Fruit fly (Drosophila melanogaster): ENCODE measurements around the gene CG6321.

CG6321 gene

dm6 chr3L:11070372-11070854, 9.4 kb upstream of the CG6321 start, which contains the start of gene Mocs1 (continued):
- TF ChIP-seq inv (GFP tag; IDR thresholded peaks at IDR 0.05; ENCODE audit: partially characterized antibody) (no peak), Hr3 (GFP tag; optimal IDR thresholded peaks at IDR 0.05) (no peak), schlank (tag; optimal IDR thresholded peaks at IDR 0.05) (no peak), ato (GFP tag; IDR thresholded peaks at IDR 0.05; ENCODE audit: partially characterized antibody) (no peak), CG4820 (GFP tag; optimal IDR thresholded peaks at IDR 0.05) (no peak), CG9437 (GFP tag; optimal IDR thresholded peaks at IDR 0.05) (peak; percentile 1), ham (GFP tag; IDR thresholded peaks at IDR 0.05) (no peak), CG4360 (GFP tag; IDR thresholded peaks at IDR 0.05) (no peak), bab2 (GFP tag; optimal IDR thresholded peaks at IDR 0.05) (no peak), sqz (GFP tag; optimal IDR thresholded peaks at IDR 0.05) (no peak), CG30431 (GFP tag; optimal IDR thresholded peaks at IDR 0.05) (no peak), CG10654 (GFP tag; optimal IDR thresholded peaks at IDR 0.05) (no peak), Antp (GFP tag; optimal IDR thresholded peaks at IDR 0.05) (no peak), CG2678 (tag; optimal IDR thresholded peaks at IDR 0.05) (peak; percentile 7), fd3F (GFP tag; optimal IDR thresholded peaks at IDR 0.05) (no peak), CG10267 (tag; optimal IDR thresholded peaks at IDR 0.05) (peak; percentile 24), ac (GFP tag; optimal IDR thresholded peaks at IDR 0.05) (no peak), Xrp1 (GFP tag; IDR thresholded peaks at IDR 0.05) (peak; percentile 28; the same call in 1 of the 2 replicates), bbx (GFP tag; IDR thresholded peaks at IDR 0.05; ENCODE audit: partially characterized antibody) (no peak), Drgx (GFP tag; IDR thresholded peaks at IDR 0.05) (peak; percentile 53), crol (GFP tag; IDR thresholded peaks at IDR 0.05) (peak; percentile 96), mld (GFP tag; IDR thresholded peaks at IDR 0.05; ENCODE audit: partially characterized antibody) (no peak), Mrtf (GFP tag; IDR thresholded peaks at IDR 0.05) (peak; percentile 13; the same call in 1 of the 3 replicates), Fer3 (tag; optimal IDR thresholded peaks at IDR 0.05) (no peak), CG11085 (GFP tag; IDR thresholded peaks at IDR 0.05) (peak; percentile 20; the same call in 1 of the 2 replicates), ttk (GFP tag; IDR thresholded peaks at IDR 0.05) (peak; percentile 26; the same call in 1 of the 2 replicates), Fer1 (GFP tag; optimal IDR thresholded peaks at IDR 0.05) (peak; percentile 41), CG1529 (GFP tag; optimal IDR thresholded peaks at IDR 0.05) (no peak), tgo (GFP tag; IDR thresholded peaks at IDR 0.05) (no peak; the same call in 2 of the 3 replicates), CG6854 (GFP tag; optimal IDR thresholded peaks at IDR 0.05) (no peak), CG7271 (tag; optimal IDR thresholded peaks at IDR 0.05) (no peak), cad (GFP tag; optimal IDR thresholded peaks at IDR 0.05) (no peak), Xbp1 (GFP tag; optimal IDR thresholded peaks at IDR 0.05) (no peak), Sin3A (optimal IDR thresholded peaks at IDR 0.05) (no peak), Pdp1 (GFP tag; optimal IDR thresholded peaks at IDR 0.05) (peak in 1 of 2 experiments; percentile 96), Sry-δ (GFP tag; optimal IDR thresholded peaks at IDR 0.05) (no peak), CG8478 (optimal IDR thresholded peaks at IDR 0.05) (no peak), CG11560 (tag; IDR thresholded peaks at IDR 0.05) (no peak), otp (GFP tag; IDR thresholded peaks at IDR 0.05) (0 out of 3 replicates have a peak, but pooled peaks have one; percentile 24), Nf-YC (tag; optimal IDR thresholded peaks at IDR 0.05) (peak; percentile 38), CG2120 (GFP tag; optimal IDR thresholded peaks at IDR 0.05) (no peak), Aef1 (GFP tag; IDR thresholded peaks at IDR 0.05) (no peak), CG8359 (GFP tag; optimal IDR thresholded peaks at IDR 0.05; ENCODE audit: borderline replicate concordance) (no peak), chm (GFP tag; IDR thresholded peaks at IDR 0.05) (peak; percentile 28; the same call in 1 of the 2 replicates), CG34422 (GFP tag; IDR thresholded peaks at IDR 0.05) (peak; percentile 77; the same call in 1 of the 3 replicates), NK7.1 (GFP tag; optimal IDR thresholded peaks at IDR 0.05) (no peak), ftz-f1 (GFP tag; optimal IDR thresholded peaks at IDR 0.05) (peak; percentile 40), dmrt11E (tag; optimal IDR thresholded peaks at IDR 0.05) (no peak), unpg (GFP tag; optimal IDR thresholded peaks at IDR 0.05) (no peak), CG10979 (tag; optimal IDR thresholded peaks at IDR 0.05) (no peak), fu2 (GFP tag; optimal IDR thresholded peaks at IDR 0.05) (no peak), CG6791 (GFP tag; IDR thresholded peaks at IDR 0.05; ENCODE audit: partially characterized antibody) (no peak)

All from whole organism, embryonic.